Fruit fly (Drosophila melanogaster): ENCODE results near the gene CG43052.

The CG43052 gene

dm6 chr2L:14366590-14367273, 14.9 kb downstream of the CG43052 start (continued):
- TF ChIP-seq CG9139 (GFP tag; optimal IDR thresholded peaks at IDR 0.05) (no peak), CG11902 (GFP tag; optimal IDR thresholded peaks at IDR 0.05) (no peak), salr (GFP tag; optimal IDR thresholded peaks at IDR 0.05) (no peak), topi (GFP tag; optimal IDR thresholded peaks at IDR 0.05) (peak; percentile 21), CG34406 (GFP tag; optimal IDR thresholded peaks at IDR 0.05) (no peak), CG6854 (GFP tag; optimal IDR thresholded peaks at IDR 0.05) (no peak), CG32006 (GFP tag; optimal IDR thresholded peaks at IDR 0.05) (peak; percentile 72), spab (GFP tag; optimal IDR thresholded peaks at IDR 0.05) (no peak), CG6163 (GFP tag; IDR thresholded peaks at IDR 0.05) (peak; percentile 15; the same call in 1 of the 3 replicates), Eip93F (GFP tag; optimal IDR thresholded peaks at IDR 0.05) (no peak), cyc (GFP tag; optimal IDR thresholded peaks at IDR 0.05) (no peak), svp (GFP tag) (no peak), Ets21C (GFP tag; optimal IDR thresholded peaks at IDR 0.05) (no peak), CG3919 (GFP tag; optimal IDR thresholded peaks at IDR 0.05) (peak; percentile 51), CG11294 (GFP tag; IDR thresholded peaks at IDR 0.05) (no peak)

DNA sequence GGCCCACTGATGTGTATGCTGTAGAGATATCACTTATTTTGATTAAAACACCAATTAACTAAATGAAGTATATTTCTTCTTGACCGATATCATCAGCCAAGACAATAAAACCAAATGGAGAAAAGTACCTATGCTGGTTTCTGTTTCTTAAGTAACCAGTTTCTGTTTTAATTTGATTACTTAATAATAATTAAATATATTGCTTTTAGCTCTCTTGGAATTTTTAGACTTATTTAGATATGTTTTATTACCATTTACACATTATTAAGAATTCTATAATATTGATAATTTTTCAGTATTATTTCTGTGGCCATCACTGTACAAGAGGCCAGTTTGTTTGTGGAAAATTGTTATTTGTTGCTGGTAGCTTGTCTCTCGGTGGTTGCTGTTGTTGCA, 15.4 kb downstream of the CG43052 start:
- TF ChIP-seq ss (GFP tag; optimal IDR thresholded peaks at IDR 0.05) (peak; percentile 72 to 76), CG8319 (GFP tag; optimal IDR thresholded peaks at IDR 0.05) (peak; percentile 25), CG3032 (tag; optimal IDR thresholded peaks at IDR 0.05) (peak; percentile 71), Blimp-1 (GFP tag; optimal IDR thresholded peaks at IDR 0.05) (peak; percentile 45), Eip93F (GFP tag; optimal IDR thresholded peaks at IDR 0.05) (no peak), eg (GFP tag; IDR thresholded peaks at IDR 0.05) (peak; percentile 75), CG15336 (GFP tag; IDR thresholded peaks at IDR 0.05) (peak; percentile 18; the same call in 1 of the 2 replicates), CG32006 (GFP tag; optimal IDR thresholded peaks at IDR 0.05) (peak; percentile 67), Sox14 (GFP tag; optimal IDR thresholded peaks at IDR 0.05) (no peak), net (GFP tag; optimal IDR thresholded peaks at IDR 0.05) (peak; percentile 70), CG8632 (GFP tag; optimal IDR thresholded peaks at IDR 0.05) (peak; percentile 15), CG9139 (GFP tag; optimal IDR thresholded peaks at IDR 0.05) (peak; percentile 34), CG16779 (tag; optimal IDR thresholded peaks at IDR 0.05) (peak; percentile 70), dac (GFP tag; optimal IDR thresholded peaks at IDR 0.05) (no peak), fd59A (GFP tag; optimal IDR thresholded peaks at IDR 0.05) (peak; percentile 24), Hr39 (GFP tag; optimal IDR thresholded peaks at IDR 0.05) (peak; percentile 22), fkh (GFP tag; optimal IDR thresholded peaks at IDR 0.05) (no peak), esn (GFP tag; optimal IDR thresholded peaks at IDR 0.05) (no peak), CG7368 (GFP tag; optimal IDR thresholded peaks at IDR 0.05) (peak; percentile 57), CG6792 (GFP tag; optimal IDR thresholded peaks at IDR 0.05) (peak; percentile 47), Ets21C (GFP tag; optimal IDR thresholded peaks at IDR 0.05) (no peak), Met (GFP tag; optimal IDR thresholded peaks at IDR 0.05) (peak; percentile 71), CG11762 (GFP tag; optimal IDR thresholded peaks at IDR 0.05; ENCODE audit: insufficient read depth) (peak; percentile 71), Gug (GFP tag; IDR thresholded peaks at IDR 0.05) (peak; percentile 58), CG3919 (GFP tag; optimal IDR thresholded peaks at IDR 0.05) (peak; percentile 76), CG31627 (GFP tag; optimal IDR thresholded peaks at IDR 0.05) (peak; percentile 22), Eip78C (GFP tag) (peak; percentile 95), Ets96B (tag; optimal IDR thresholded peaks at IDR 0.05) (peak; percentile 75), Hr38 (GFP tag; optimal IDR thresholded peaks at IDR 0.05) (no peak), OdsH (GFP tag; optimal IDR thresholded peaks at IDR 0.05) (peak; percentile 65), CG11294 (GFP tag; IDR thresholded peaks at IDR 0.05) (peak; percentile 63), svp (GFP tag) (peak; percentile 87), topi (GFP tag; optimal IDR thresholded peaks at IDR 0.05) (peak; percentile 66), Hr4 (GFP tag; optimal IDR thresholded peaks at IDR 0.05) (peak; percentile 87), CG10631 (GFP tag; optimal IDR thresholded peaks at IDR 0.05) (peak; percentile 41), CG8119 (GFP tag; IDR thresholded peaks at IDR 0.05) (no peak; the same call in 2 of the 3 replicates), CG6276 (GFP tag; optimal IDR thresholded peaks at IDR 0.05) (peak; percentile 94), Eip75B (GFP tag; optimal IDR thresholded peaks at IDR 0.05) (peak; percentile 52), Sox15 (GFP tag; optimal IDR thresholded peaks at IDR 0.05) (peak; percentile 36), Lpt (GFP tag; optimal IDR thresholded peaks at IDR 0.05) (no peak), fd85E (GFP tag; optimal IDR thresholded peaks at IDR 0.05) (no peak), vri (GFP tag; optimal IDR thresholded peaks at IDR 0.05) (no peak)
